Fruit fly (Drosophila melanogaster) whole organism, adult: ENCODE measurements around the gene CG34398.
A peak's percentile ranks its signal among the peaks of the same experiment; 100 is the strongest.

Experiments
- CG33017 ChIP-seq: fragments of 200-800 bp; sonication (Bioruptor generic); optimal IDR thresholded peaks from 2 replicates; lab custom pipeline; 2018; ENCODE audit warnings: missing biosample characterization, mild to moderate bottlenecking, missing genetic modification characterization, moderate library complexity
- kay ChIP-seq: fragments of 200-800 bp; sonication (Bioruptor generic); peaks from one replicate; lab custom pipeline; 2016; ENCODE audit warnings: missing biosample characterization, missing genetic modification characterization, borderline replicate concordance

dm6 chr2L:8951184-8951934, 52.8 kb downstream of the CG34398 start, which contains the start of gene C1GalTA:
- TF ChIP-seq kay (GFP tag; lab: Kevin White, UChicago) (peak; percentile 67), CG33017 (tag; lab: Kevin White, UChicago) (peak; percentile 99)
